Worm (Caenorhabditis elegans): Measurements from ENCODE around the gene gly-7.
"Not testable (repeated sequence)": the region's sequence is repeated elsewhere in the genome, so short reads cannot be mapped to it uniquely, and the experiment has no call there.

Gene gly-7

ce11 chrV:1820749-1821148, 374 bp downstream of the gly-7 start:
- TF ChIP-seq aly-1 (tag; optimal IDR thresholded peaks at IDR 0.05): no peak
- no peak for TF ChIP-seq pes-1 (GFP tag; IDR thresholded peaks at IDR 0.05)
- no peak for TF ChIP-seq hnd-1 (tag; optimal IDR thresholded peaks at IDR 0.05)
- no peak for TF ChIP-seq tbx-11 (GFP tag; IDR thresholded peaks at IDR 0.05)

DNA sequence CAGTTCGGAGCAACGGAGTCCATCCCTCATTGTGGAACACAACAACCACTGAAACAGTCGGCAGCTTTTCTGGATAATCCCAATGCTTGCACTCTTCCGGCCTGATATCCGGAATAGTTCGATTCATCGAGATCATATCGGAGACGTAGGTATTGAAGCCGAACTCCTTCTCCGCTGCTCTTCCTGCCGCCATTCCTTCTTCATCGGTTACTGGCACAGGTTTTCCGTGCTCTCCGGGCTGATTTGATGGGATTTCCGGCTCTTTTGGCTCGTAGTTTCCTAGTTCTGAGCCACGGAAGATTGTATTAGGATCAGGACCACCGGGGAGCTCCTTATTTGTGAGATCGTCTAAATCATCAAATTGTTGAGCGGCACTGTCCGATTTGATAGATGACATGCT, 1.1 kb downstream of the gly-7 start:
- TF ChIP-seq scrt-1 (GFP tag; IDR thresholded peaks at IDR 0.05): no peak
- no peak for TF ChIP-seq ceh-13 (GFP tag; optimal IDR thresholded peaks at IDR 0.05)
- TF ChIP-seq flt-1 (GFP tag; IDR thresholded peaks at IDR 0.05): no peak
- no peak for TF ChIP-seq B0310.2 (tag; optimal IDR thresholded peaks at IDR 0.05)
- TF ChIP-seq tra-4 (tag; optimal IDR thresholded peaks at IDR 0.05): no peak
- TF ChIP-seq F13C5.2 (tag; optimal IDR thresholded peaks at IDR 0.05): no peak
- no peak for TF ChIP-seq tbx-37 (GFP tag; conservative IDR thresholded peaks at IDR 0.05)
- no peak for TF ChIP-seq pes-1 (GFP tag; IDR thresholded peaks at IDR 0.05)
- no peak for TF ChIP-seq aly-1 (tag; optimal IDR thresholded peaks at IDR 0.05)
- no peak for TF ChIP-seq ets-7 (tag; optimal IDR thresholded peaks at IDR 0.05)
- TF ChIP-seq hmg-4 (GFP tag; optimal IDR thresholded peaks at IDR 0.05): no peak
- TF ChIP-seq hmbx-1 (tag; optimal IDR thresholded peaks at IDR 0.05): no peak
- TF ChIP-seq ceh-36 (tag; optimal IDR thresholded peaks at IDR 0.05): no peak
- TF ChIP-seq tbx-11 (GFP tag; IDR thresholded peaks at IDR 0.05): no peak
- no peak for TF ChIP-seq sea-1 (GFP tag; conservative IDR thresholded peaks at IDR 0.05)
- no peak for TF ChIP-seq ama-1 (optimal IDR thresholded peaks at IDR 0.05)

DNA sequence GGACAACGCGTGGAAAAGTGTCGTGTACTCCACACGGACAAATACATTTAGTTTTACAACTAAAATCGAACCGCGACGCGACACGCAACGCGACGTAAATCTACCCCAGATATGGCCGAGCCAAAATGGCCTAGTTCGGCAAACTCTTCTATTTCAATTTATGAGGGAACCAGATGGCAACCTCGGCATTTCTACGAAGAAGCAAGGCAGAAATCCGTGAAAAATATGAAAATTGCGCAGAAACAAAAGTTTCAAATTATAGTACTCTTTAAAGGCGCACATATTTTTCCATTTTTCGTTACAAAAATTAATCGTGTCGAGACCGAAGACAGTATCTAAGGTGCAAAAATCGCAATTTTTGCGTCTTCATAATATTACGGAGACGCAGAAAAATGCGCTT, 6.3 kb downstream of the gly-7 start, which contains the start of gene Y46H3A.5:
Y46H3A.5 (minus strand) TSS at position 101 of the 400 bp plus-strand sequence.
- not testable (repeated sequence) for TF ChIP-seq tbx-37 (GFP tag; conservative IDR thresholded peaks at IDR 0.05); F13C5.2 (tag; optimal IDR thresholded peaks at IDR 0.05); flt-1 (GFP tag; IDR thresholded peaks at IDR 0.05)

DNA sequence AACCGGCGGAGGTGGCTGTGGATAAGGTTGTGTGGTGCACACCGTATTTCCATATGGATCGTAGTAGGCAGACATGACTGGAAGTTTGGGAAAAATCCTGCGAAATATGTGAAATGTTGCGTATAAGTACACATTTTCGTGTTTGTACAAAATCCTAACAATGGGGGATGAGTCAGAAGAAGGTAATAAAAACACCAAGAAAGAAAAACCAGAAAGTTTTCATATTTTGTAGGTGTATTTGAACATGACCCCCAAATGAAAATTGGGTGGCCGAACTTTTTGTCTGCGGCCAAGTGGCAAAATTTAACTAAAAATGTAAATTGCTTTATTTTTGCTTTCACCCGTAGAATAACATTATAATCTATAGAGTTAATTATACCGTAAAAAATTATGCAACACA, 10.1 kb downstream of the gly-7 start, which contains the start of gene Y46H3A.4:
Y46H3A.4 (minus strand) TSS at position 101 of the 400 bp plus-strand sequence.
- TF ChIP-seq tbx-37 (GFP tag; conservative IDR thresholded peaks at IDR 0.05): no peak
- TF ChIP-seq hnd-1 (tag; optimal IDR thresholded peaks at IDR 0.05): no peak
- TF ChIP-seq aly-1 (tag; optimal IDR thresholded peaks at IDR 0.05): no peak
- TF ChIP-seq F13C5.2 (tag; optimal IDR thresholded peaks at IDR 0.05): no peak
- TF ChIP-seq pes-1 (GFP tag; IDR thresholded peaks at IDR 0.05): no peak
- TF ChIP-seq tra-4 (tag; optimal IDR thresholded peaks at IDR 0.05): no peak
- no peak for TF ChIP-seq hmbx-1 (tag; optimal IDR thresholded peaks at IDR 0.05)
- no peak for TF ChIP-seq sea-1 (GFP tag; conservative IDR thresholded peaks at IDR 0.05)
- TF ChIP-seq B0310.2 (tag; optimal IDR thresholded peaks at IDR 0.05): no peak
- no peak for TF ChIP-seq ama-1 (optimal IDR thresholded peaks at IDR 0.05)

- TF ChIP-seq scrt-1 (GFP tag; IDR thresholded peaks at IDR 0.05) (no peak), flt-1 (GFP tag; IDR thresholded peaks at IDR 0.05) (no peak), hmbx-1 (tag; optimal IDR thresholded peaks at IDR 0.05) (no peak), ceh-36 (tag; optimal IDR thresholded peaks at IDR 0.05) (no peak), tbx-37 (GFP tag; conservative IDR thresholded peaks at IDR 0.05) (no peak), pes-1 (GFP tag; IDR thresholded peaks at IDR 0.05) (no peak), ama-1 (optimal IDR thresholded peaks at IDR 0.05) (no peak), tra-4 (tag; optimal IDR thresholded peaks at IDR 0.05) (no peak), ets-7 (tag; optimal IDR thresholded peaks at IDR 0.05) (no peak), aly-1 (tag; optimal IDR thresholded peaks at IDR 0.05) (no peak), ceh-13 (GFP tag; optimal IDR thresholded peaks at IDR 0.05) (no peak), hnd-1 (tag; optimal IDR thresholded peaks at IDR 0.05) (no peak), tbx-11 (GFP tag; IDR thresholded peaks at IDR 0.05) (no peak), sea-1 (GFP tag; conservative IDR thresholded peaks at IDR 0.05) (no peak), F13C5.2 (tag; optimal IDR thresholded peaks at IDR 0.05) (no peak), hmg-4 (GFP tag; optimal IDR thresholded peaks at IDR 0.05) (no peak), B0310.2 (tag; optimal IDR thresholded peaks at IDR 0.05) (no peak)
Measured at ce11 chrV:1807160-1807559, 14.0 kb downstream of the gly-7 start, which contains the start of gene srt-42. Gene srt-42 (plus strand): TSS chrV:1807460.

DNA sequence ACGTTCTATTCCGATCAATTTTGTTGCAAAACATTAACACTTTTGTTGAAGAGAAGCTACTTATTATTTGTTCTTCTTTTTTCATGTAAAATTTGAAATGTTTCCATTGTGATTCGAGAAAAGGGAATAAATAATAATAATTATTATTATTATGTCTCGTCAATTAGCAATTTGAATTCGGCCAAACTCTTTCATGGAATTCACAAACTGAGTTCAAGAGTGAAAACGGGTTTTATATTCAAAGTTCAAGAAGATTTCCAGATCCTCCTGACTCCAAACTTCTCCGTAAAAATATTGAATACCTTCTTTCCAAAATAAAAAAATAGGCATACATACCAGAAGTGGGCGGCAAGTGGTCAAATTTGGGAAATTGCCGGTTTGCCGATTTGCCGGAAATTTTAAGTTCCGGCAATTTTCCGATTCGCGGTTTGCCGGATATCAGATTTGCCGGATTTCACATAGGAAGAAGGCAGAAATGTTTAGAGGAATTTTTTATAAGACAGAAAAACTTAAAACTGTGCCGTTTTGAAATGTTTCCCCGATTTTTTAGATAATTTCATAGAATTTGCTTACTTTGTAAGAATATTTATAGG, 15.3 kb downstream of the gly-7 start:
- TF ChIP-seq ets-7 (tag; optimal IDR thresholded peaks at IDR 0.05): no peak
- 0 out of 2 replicates have a peak, but pooled peaks have one; percentile 16 for TF ChIP-seq sea-1 (GFP tag; conservative IDR thresholded peaks at IDR 0.05)
- TF ChIP-seq tbx-11 (GFP tag; IDR thresholded peaks at IDR 0.05): no peak
- TF ChIP-seq hmbx-1 (tag; optimal IDR thresholded peaks at IDR 0.05): no peak

ce11 chrV:1804645-1805559, 16.2 kb downstream of the gly-7 start, which contains the start of the genes hsp-16.2 and hsp-16.41:
Gene hsp-16.2 (minus strand): TSS chrV:1804957.
Gene hsp-16.41 (plus strand): TSS chrV:1805178.
- TF ChIP-seq ama-1 (optimal IDR thresholded peaks at IDR 0.05) (peak; percentile 76), B0310.2 (tag; optimal IDR thresholded peaks at IDR 0.05) (no peak)

DNA sequence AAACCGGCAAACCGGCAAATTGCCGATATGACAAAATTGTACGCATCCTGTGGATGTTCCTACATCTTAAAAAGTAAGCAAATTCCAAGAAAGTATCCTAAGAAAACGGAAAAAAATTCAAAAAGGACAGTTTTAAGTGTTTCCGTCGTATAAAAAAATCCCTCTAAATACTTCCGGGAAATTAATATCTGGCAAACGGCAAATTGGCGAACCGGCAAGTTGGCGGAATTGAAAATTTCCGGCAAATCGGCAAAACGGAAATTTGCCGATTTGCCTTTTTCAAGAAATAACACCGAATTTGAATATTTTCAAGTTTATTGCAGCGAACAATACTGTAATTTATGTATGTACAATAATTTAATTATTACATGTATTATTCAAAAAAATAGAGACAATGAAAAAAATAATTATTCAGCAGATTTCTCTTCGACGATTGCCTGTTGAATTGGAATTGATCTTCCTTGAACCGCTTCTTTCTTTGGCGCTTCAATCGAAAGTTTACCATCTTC, 17.0 kb downstream of the gly-7 start:
- no peak for TF ChIP-seq tbx-37 (GFP tag; conservative IDR thresholded peaks at IDR 0.05)
- no peak for TF ChIP-seq ceh-13 (GFP tag; optimal IDR thresholded peaks at IDR 0.05)
- TF ChIP-seq flt-1 (GFP tag; IDR thresholded peaks at IDR 0.05): no peak
- TF ChIP-seq ama-1 (optimal IDR thresholded peaks at IDR 0.05): no peak
- no peak for TF ChIP-seq B0310.2 (tag; optimal IDR thresholded peaks at IDR 0.05)
- TF ChIP-seq sea-1 (GFP tag; conservative IDR thresholded peaks at IDR 0.05): no peak
- no peak for TF ChIP-seq hnd-1 (tag; optimal IDR thresholded peaks at IDR 0.05)
- no peak for TF ChIP-seq hmg-4 (GFP tag; optimal IDR thresholded peaks at IDR 0.05)
- TF ChIP-seq aly-1 (tag; optimal IDR thresholded peaks at IDR 0.05): no peak
- TF ChIP-seq ceh-36 (tag; optimal IDR thresholded peaks at IDR 0.05): no peak
